Worm (Caenorhabditis elegans) whole organism, late embryonic: ENCODE results near the gene srh-184.

Source experiments
- C38D4.7 ChIP-seq: fragments of 200-800 bp; sonication (Bioruptor generic); optimal IDR thresholded peaks from 2 replicates; lab custom pipeline; 2018; ENCODE audit warnings: mild to moderate bottlenecking, missing genetic modification characterization, moderate library complexity, missing compliant biosample characterization
- K02D7.2 ChIP-seq: sonication (generic microtip); optimal IDR thresholded peaks from 2 replicates; lab custom pipeline; 2017; ENCODE audit warnings: mild to moderate bottlenecking, missing genetic modification characterization, missing compliant biosample characterization
- K09A11.1 ChIP-seq: sonication (generic microtip); optimal IDR thresholded peaks from 2 replicates; lab custom pipeline; 2017; ENCODE audit warnings: antibody characterized with exemption, mild to moderate bottlenecking, missing genetic modification characterization, missing compliant biosample characterization; ENCODE audit not compliant: insufficient read depth
- Y22D7AL.16 ChIP-seq: sonication (generic microtip); optimal IDR thresholded peaks from 2 replicates; lab custom pipeline; 2016; ENCODE audit warnings: missing genetic modification characterization, missing compliant biosample characterization
- ahr-1 ChIP-seq: sonication (generic microtip); optimal IDR thresholded peaks from 2 replicates; lab custom pipeline; 2016; ENCODE audit warnings: missing genetic modification characterization, missing compliant biosample characterization
- ceh-2 ChIP-seq: sonication (generic microtip); optimal IDR thresholded peaks from 2 replicates; lab custom pipeline; 2016; ENCODE audit warnings: missing genotype, missing genetic modification characterization, missing compliant biosample characterization
- ceh-31 ChIP-seq: sonication (generic microtip); optimal IDR thresholded peaks from 2 replicates; lab custom pipeline; 2016; ENCODE audit warnings: missing genetic modification characterization, missing compliant biosample characterization
- ceh-45 ChIP-seq: fragments of 200-800 bp; sonication (Bioruptor generic); IDR thresholded peaks from 2 replicates; pipeline ENCODE4 v1.3.6; 2022; ENCODE audit warnings: missing genetic modification reagents, missing genetic modification characterization, missing compliant biosample characterization
- dve-1 ChIP-seq: sonication (generic microtip); optimal IDR thresholded peaks from 2 replicates; lab custom pipeline; 2017; ENCODE audit warnings: antibody characterized with exemption, mild to moderate bottlenecking, missing genetic modification characterization, missing compliant biosample characterization
- eyg-1 ChIP-seq: sonication (generic microtip); optimal IDR thresholded peaks from 2 replicates; lab custom pipeline; 2016; ENCODE audit warnings: missing genotype, missing genetic modification characterization, missing compliant biosample characterization
- fkh-10 ChIP-seq: fragments of 150-350 bp; optimal IDR thresholded peaks from 2 replicates; lab custom pipeline; 2014; ENCODE audit warnings: missing biosample characterization, missing genetic modification reagents, missing genetic modification characterization
- gmeb-2 ChIP-seq: sonication (generic microtip); optimal IDR thresholded peaks from 2 replicates; lab custom pipeline; 2016; ENCODE audit warnings: missing genetic modification characterization, inconsistent platforms, missing compliant biosample characterization
- hlh-13 ChIP-seq: fragments of 200-800 bp; sonication (Bioruptor generic); optimal IDR thresholded peaks from 2 replicates; lab custom pipeline; 2018; ENCODE audit warnings: mild to moderate bottlenecking, missing genetic modification characterization, missing compliant biosample characterization
- hlh-15 ChIP-seq: sonication (generic microtip); optimal IDR thresholded peaks from 2 replicates; lab custom pipeline; 2016; ENCODE audit warnings: missing genetic modification characterization, missing compliant biosample characterization
- hlh-30 ChIP-seq: sonication (generic microtip); optimal IDR thresholded peaks from 2 replicates; lab custom pipeline; 2017; ENCODE audit warnings: antibody characterized with exemption, missing genetic modification characterization, missing compliant biosample characterization; ENCODE audit not compliant: insufficient read depth
- hlh-6 ChIP-seq: sonication (generic microtip); optimal IDR thresholded peaks from 2 replicates; lab custom pipeline; 2016; ENCODE audit warnings: missing genotype, missing genetic modification characterization, missing compliant biosample characterization
- hlh-8 ChIP-seq: sonication (generic microtip); optimal IDR thresholded peaks from 2 replicates; lab custom pipeline; 2016; ENCODE audit warnings: missing genotype, missing genetic modification characterization, missing compliant biosample characterization
- madf-2 ChIP-seq: sonication (generic microtip); optimal IDR thresholded peaks from 2 replicates; lab custom pipeline; 2017; ENCODE audit warnings: missing genetic modification characterization, missing compliant biosample characterization
- mec-3 ChIP-seq: sonication (generic microtip); optimal IDR thresholded peaks from 2 replicates; lab custom pipeline; 2016; ENCODE audit warnings: borderline replicate concordance, missing genetic modification characterization, missing compliant biosample characterization
- nfya-1 ChIP-seq: sonication (generic microtip); optimal IDR thresholded peaks from 2 replicates; lab custom pipeline; 2017; ENCODE audit warnings: missing genetic modification characterization, mild to moderate bottlenecking, missing compliant biosample characterization, antibody characterized with exemption, moderate library complexity
- odd-2 ChIP-seq: sonication (generic microtip); optimal IDR thresholded peaks from 2 replicates; lab custom pipeline; 2017; ENCODE audit warnings: antibody characterized with exemption, mild to moderate bottlenecking, missing genetic modification characterization, missing compliant biosample characterization
- pat-9 ChIP-seq: fragments of 200-800 bp; sonication (Bioruptor generic); optimal IDR thresholded peaks from 2 replicates; lab custom pipeline; 2018; ENCODE audit warnings: mild to moderate bottlenecking, missing genetic modification characterization, moderate library complexity, missing compliant biosample characterization
- pax-1 ChIP-seq: fragments of 150-350 bp; optimal IDR thresholded peaks from 2 replicates; lab custom pipeline; 2014; ENCODE audit warnings: missing biosample characterization, missing genetic modification characterization
- pha-2 ChIP-seq: sonication (generic microtip); optimal IDR thresholded peaks from 2 replicates; lab custom pipeline; 2017; ENCODE audit warnings: mild to moderate bottlenecking, missing genetic modification characterization, missing compliant biosample characterization
- pha-4 ChIP-seq: fragments of 150-350 bp; optimal IDR thresholded peaks from 2 replicates; lab custom pipeline; 2018; ENCODE audit warnings: missing biosample characterization, missing genetic modification reagents, missing genetic modification characterization
- pros-1 ChIP-seq: fragments of 150-350 bp; optimal IDR thresholded peaks from 2 replicates; lab custom pipeline; 2014; ENCODE audit warnings: missing biosample characterization, missing genetic modification reagents, missing genetic modification characterization
- ref-2 ChIP-seq: sonication (generic microtip); optimal IDR thresholded peaks from 2 replicates; lab custom pipeline; 2016; ENCODE audit warnings: missing genetic modification characterization, missing compliant biosample characterization
- rnt-1 ChIP-seq: sonication (generic microtip); optimal IDR thresholded peaks from 2 replicates; lab custom pipeline; 2016; ENCODE audit warnings: missing genetic modification characterization, missing compliant biosample characterization
- sox-4 ChIP-seq: sonication (generic microtip); optimal IDR thresholded peaks from 2 replicates; lab custom pipeline; 2017; ENCODE audit warnings: mild to moderate bottlenecking, missing genetic modification characterization, inconsistent platforms, missing compliant biosample characterization
- syd-9 ChIP-seq: sonication (generic microtip); optimal IDR thresholded peaks from 2 replicates; lab custom pipeline; 2016; ENCODE audit warnings: mild to moderate bottlenecking, missing genetic modification characterization, moderate library complexity, missing compliant biosample characterization
- tbx-2 ChIP-seq: sonication (generic microtip); optimal IDR thresholded peaks from 2 replicates; lab custom pipeline; 2016; ENCODE audit warnings: missing genetic modification characterization, missing compliant biosample characterization
- tbx-7 ChIP-seq: sonication (generic microtip); optimal IDR thresholded peaks from 2 replicates; lab custom pipeline; 2016; ENCODE audit warnings: missing genotype, missing genetic modification characterization, missing compliant biosample characterization
- ttx-3 ChIP-seq: sonication (generic microtip); optimal IDR thresholded peaks from 2 replicates; lab custom pipeline; 2016; ENCODE audit warnings: missing genetic modification reagents, missing genetic modification characterization, missing compliant biosample characterization
- unc-42 ChIP-seq: sonication (generic microtip); optimal IDR thresholded peaks from 2 replicates; lab custom pipeline; 2016; ENCODE audit warnings: missing genotype, missing genetic modification characterization, missing compliant biosample characterization
- zip-5 ChIP-seq: sonication (generic microtip); optimal IDR thresholded peaks from 2 replicates; lab custom pipeline; 2016; ENCODE audit warnings: missing genetic modification characterization, missing compliant biosample characterization
- ztf-16 ChIP-seq: sonication (generic microtip); optimal IDR thresholded peaks from 2 replicates; lab custom pipeline; 2017; ENCODE audit warnings: missing genetic modification characterization, missing compliant biosample characterization

Gene srh-184

ce11 chrV:10832862-10833261, 34.9 kb upstream of the srh-184 start:
- TF ChIP-seq dve-1 (tag; lab: Kevin White, UChicago) (no peak), hlh-8 (tag; lab: Kevin White, UChicago) (no peak), pat-9 (no peak)

- TF ChIP-seq gmeb-2 (no peak), C38D4.7 (GFP tag; lab: Kevin White, UChicago) (no peak), mec-3 (tag; lab: Kevin White, UChicago) (no peak), tbx-7 (tag; lab: Kevin White, UChicago) (no peak), eyg-1 (tag; lab: Kevin White, UChicago) (no peak), pha-2 (tag; lab: Kevin White, UChicago) (no peak), pha-4 (tag; lab: Kevin White, UChicago) (no peak), ceh-2 (tag; lab: Kevin White, UChicago) (no peak), dve-1 (tag; lab: Kevin White, UChicago) (no peak), ttx-3 (no peak), K02D7.2 (no peak), hlh-15 (tag; lab: Kevin White, UChicago) (no peak), ahr-1 (tag; lab: Kevin White, UChicago) (no peak), pax-1 (tag; lab: Kevin White, UChicago) (no peak), madf-2 (tag; lab: Kevin White, UChicago) (no peak), K09A11.1 (tag; lab: Kevin White, UChicago) (no peak), rnt-1 (no peak), syd-9 (tag; lab: Kevin White, UChicago) (no peak)
Measured at ce11 chrV:10824711-10825110, 26.7 kb upstream of the srh-184 start, which contains the start of gene nrx-1. nrx-1 (plus strand) TSS chrV:10825011.

DNA sequence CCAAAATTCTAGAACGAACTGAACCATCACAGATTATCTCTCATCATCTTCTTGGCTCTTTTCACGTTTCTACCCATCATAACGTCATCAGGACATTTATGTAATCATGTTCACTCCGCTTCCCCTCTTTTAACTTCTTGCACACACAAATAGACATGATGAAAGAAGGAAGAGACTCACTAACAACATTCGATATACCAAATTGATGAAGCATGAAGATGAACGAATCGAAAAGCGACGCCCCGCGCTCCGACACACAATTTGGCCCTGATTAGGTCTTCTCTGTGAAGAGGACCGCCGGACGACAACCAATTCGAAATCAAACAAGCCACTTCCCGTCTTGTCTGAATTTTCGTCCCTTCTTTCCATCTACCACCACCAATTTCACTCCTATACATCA, 20.5 kb upstream of the srh-184 start:
- TF ChIP-seq unc-42 (tag; lab: Kevin White, UChicago) (peak; percentile 67), hlh-6 (tag; lab: Kevin White, UChicago) (no peak)

DNA sequence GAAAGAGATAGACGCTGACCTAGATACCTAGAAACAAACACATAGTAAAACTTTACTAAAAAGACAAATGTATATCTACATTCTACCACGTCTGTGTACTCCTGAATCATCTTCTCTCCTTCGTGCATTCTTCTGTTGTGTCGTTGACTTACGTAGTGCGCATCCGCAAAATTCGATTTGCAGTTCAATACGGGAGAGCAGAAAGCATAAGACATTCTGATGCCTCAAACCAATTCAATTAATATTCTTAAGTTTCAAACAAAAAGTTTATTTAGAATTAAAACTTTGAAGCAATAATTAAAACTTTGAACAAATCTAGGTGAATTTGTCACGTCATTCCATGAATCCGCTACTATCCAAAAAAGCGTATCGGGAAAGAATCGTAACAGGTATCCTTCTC, 18.8 kb upstream of the srh-184 start:
- TF ChIP-seq unc-42 (tag; lab: Kevin White, UChicago) (peak; percentile 88), hlh-30 (tag; lab: Kevin White, UChicago) (no peak)

- no peak for TF ChIP-seq hlh-13 (GFP tag; lab: Kevin White, UChicago)
- TF ChIP-seq hlh-15 (tag; lab: Kevin White, UChicago) = no peak
- TF ChIP-seq fkh-10 (GFP tag; lab: Kevin White, UChicago) = no peak
- TF ChIP-seq rnt-1 = no peak
- no peak for TF ChIP-seq tbx-7 (tag; lab: Kevin White, UChicago)
- TF ChIP-seq tbx-2 (tag; lab: Kevin White, UChicago) = no peak
- TF ChIP-seq ref-2 = no peak
- TF ChIP-seq ceh-31 (tag; lab: Kevin White, UChicago) = no peak
- no peak for TF ChIP-seq gmeb-2
- no peak for TF ChIP-seq odd-2 (tag; lab: Kevin White, UChicago)
- no peak for TF ChIP-seq ttx-3
- TF ChIP-seq ztf-16 = no peak
- no peak for TF ChIP-seq sox-4
- TF ChIP-seq ceh-45 (GFP tag; lab: Robert Waterston, UW) = no peak
- TF ChIP-seq pax-1 (tag; lab: Kevin White, UChicago) = no peak
- no peak for TF ChIP-seq nfya-1
- no peak for TF ChIP-seq Y22D7AL.16 (tag; lab: Kevin White, UChicago)
- TF ChIP-seq pros-1 (tag; lab: Kevin White, UChicago) = no peak
- TF ChIP-seq zip-5 (tag; lab: Kevin White, UChicago) = no peak
- no peak for TF ChIP-seq pha-2 (tag; lab: Kevin White, UChicago)
- TF ChIP-seq, all 69 proteins: peak for 0
Measured at ce11 chrV:10814333-10814732, 16.3 kb upstream of the srh-184 start.
